Worm (Caenorhabditis elegans) whole organism, L1 larva: ENCODE results near the gene K09D9.9.

Experiments used
- C34B4.2 ChIP-seq: sonication (generic microtip); optimal IDR thresholded peaks from 2 replicates; lab custom pipeline; 2017; ENCODE audit warnings: mild to moderate bottlenecking, missing genetic modification characterization, missing compliant biosample characterization
- F16B12.6 ChIP-seq: fragments of 150-350 bp; optimal IDR thresholded peaks from 2 replicates; lab custom pipeline; 2014; ENCODE audit warnings: missing biosample characterization, missing genetic modification characterization
- Y116A8C.19 ChIP-seq: sonication (generic microtip); optimal IDR thresholded peaks from 2 replicates; lab custom pipeline; 2016; ENCODE audit warnings: missing compliant biosample characterization, missing genetic modification characterization, borderline replicate concordance
- ama-1 ChIP-seq: fragments of 150-350 bp; optimal IDR thresholded peaks from 2 replicates; lab custom pipeline; 2014
- blmp-1 ChIP-seq: fragments of 150-350 bp; optimal IDR thresholded peaks from 2 replicates; lab custom pipeline; 2014; ENCODE audit warnings: missing biosample characterization, missing genetic modification characterization
- ceh-90 ChIP-seq: sonication (generic microtip); optimal IDR thresholded peaks from 2 replicates; lab custom pipeline; 2016; ENCODE audit warnings: missing genetic modification characterization, missing compliant biosample characterization
- ces-1 ChIP-seq: fragments of 150-350 bp; optimal IDR thresholded peaks from 2 replicates; lab custom pipeline; 2014; ENCODE audit warnings: missing biosample characterization, missing genetic modification reagents, missing genetic modification characterization
- dpl-1 ChIP-seq, 3 experiments: fragments of 150-350 bp in 2 of 3; sonication (generic microtip) in 1 of 3; optimal IDR thresholded peaks; 2 replicates each; lab custom pipeline; 2014 to 2017; ENCODE audit warnings: missing biosample characterization in 3 of 3, missing genetic modification characterization in 3 of 3, missing genetic modification reagents in 3 of 3
- dsc-1 ChIP-seq: sonication (generic microtip); optimal IDR thresholded peaks from 2 replicates; lab custom pipeline; 2016; ENCODE audit warnings: mild to moderate bottlenecking, missing genetic modification characterization, missing compliant biosample characterization
- efl-3 ChIP-seq: fragments of 200-800 bp; sonication (Bioruptor generic); optimal IDR thresholded peaks from 2 replicates; lab custom pipeline; 2018; ENCODE audit warnings: mild to moderate bottlenecking, missing genetic modification characterization, missing compliant biosample characterization
- egl-13 ChIP-seq: sonication (generic microtip); optimal IDR thresholded peaks from 2 replicates; lab custom pipeline; 2016; ENCODE audit warnings: missing genotype, missing genetic modification reagents, missing genetic modification characterization, missing compliant biosample characterization
- egl-27 ChIP-seq, 2 experiments: fragments of 150-350 bp in 1 of 2; sonication (generic microtip); optimal IDR thresholded peaks; 3 replicates each; lab custom pipeline; 2017 to 2018; ENCODE audit warnings: missing biosample characterization in 2 of 2, missing genetic modification characterization in 2 of 2, missing genetic modification reagents in 2 of 2
- elt-3 ChIP-seq, 6 experiments: fragments of 150-350 bp in 1 of 6; sonication (generic microtip); optimal IDR thresholded peaks; 2 replicates each; lab custom pipeline; 2017 to 2018; ENCODE audit warnings: missing biosample characterization in 6 of 6, missing genetic modification characterization in 6 of 6, inconsistent platforms in 1 of 6
- fkh-4 ChIP-seq: sonication (generic microtip); optimal IDR thresholded peaks from 2 replicates; lab custom pipeline; 2016; ENCODE audit warnings: missing compliant biosample characterization, missing genetic modification characterization, borderline replicate concordance
- fkh-8 ChIP-seq: sonication (generic microtip); optimal IDR thresholded peaks from 2 replicates; lab custom pipeline; 2016; ENCODE audit warnings: mild to moderate bottlenecking, missing genetic modification characterization, missing compliant biosample characterization
- fos-1 ChIP-seq: fragments of 150-350 bp; optimal IDR thresholded peaks from 2 replicates; lab custom pipeline; 2014; ENCODE audit warnings: missing biosample characterization, missing genetic modification characterization
- grh-1 ChIP-seq: fragments of 200-800 bp; sonication (Bioruptor generic); IDR thresholded peaks from 2 replicates; pipeline ENCODE4 v1.3.6; 2022; ENCODE audit warnings: missing genetic modification reagents, missing genetic modification characterization, missing compliant biosample characterization
- hlh-17 ChIP-seq: fragments of 200-800 bp; sonication (Bioruptor generic); optimal IDR thresholded peaks from 2 replicates; lab custom pipeline; 2018; ENCODE audit warnings: missing genetic modification characterization, mild to moderate bottlenecking, missing compliant biosample characterization, moderate library complexity, borderline replicate concordance
- hlh-4 ChIP-seq: sonication (generic microtip); optimal IDR thresholded peaks from 2 replicates; lab custom pipeline; 2016; ENCODE audit warnings: mild to moderate bottlenecking, missing genetic modification characterization, missing compliant biosample characterization
- irx-1 ChIP-seq: sonication (generic microtip); optimal IDR thresholded peaks from 2 replicates; lab custom pipeline; 2016; ENCODE audit warnings: missing genetic modification characterization, missing compliant biosample characterization
- lin-13 ChIP-seq: fragments of 150-350 bp; optimal IDR thresholded peaks from 2 replicates; lab custom pipeline; 2014; ENCODE audit warnings: missing biosample characterization, missing genetic modification reagents, missing genetic modification characterization
- lin-14 ChIP-seq: fragments of 200-800 bp; sonication (Bioruptor generic); optimal IDR thresholded peaks from 2 replicates; lab custom pipeline; 2018; ENCODE audit warnings: mild to moderate bottlenecking, missing genetic modification characterization, moderate library complexity, missing compliant biosample characterization
- lin-15B ChIP-seq: fragments of 150-350 bp; sonication (generic microtip); optimal IDR thresholded peaks from 3 replicates; lab custom pipeline; 2014; ENCODE audit warnings: missing biosample characterization, missing genetic modification characterization
- lin-35 ChIP-seq, 2 experiments: fragments of 150-350 bp; optimal IDR thresholded peaks; 2 replicates each; lab custom pipeline; 2014; ENCODE audit warnings: missing biosample characterization in 2 of 2, missing genetic modification characterization in 2 of 2, missing genetic modification reagents in 2 of 2
- lin-39 ChIP-seq: fragments of 150-350 bp; optimal IDR thresholded peaks from 2 replicates; lab custom pipeline; 2014; ENCODE audit warnings: missing biosample characterization, missing genetic modification reagents, missing genetic modification characterization
- lsy-2 ChIP-seq, 2 experiments: fragments of 150-350 bp; optimal IDR thresholded peaks; 2 replicates each; lab custom pipeline; 2014; ENCODE audit warnings: missing biosample characterization in 2 of 2, missing genetic modification characterization in 2 of 2
- mef-2 ChIP-seq: fragments of 150-350 bp; optimal IDR thresholded peaks from 2 replicates; lab custom pipeline; 2014; ENCODE audit warnings: missing biosample characterization, missing genetic modification characterization
- nhr-12 ChIP-seq: sonication (generic microtip); optimal IDR thresholded peaks from 2 replicates; lab custom pipeline; 2017; ENCODE audit warnings: missing biosample characterization, missing genetic modification characterization
- nhr-237 ChIP-seq: fragments of 150-350 bp; optimal IDR thresholded peaks from 2 replicates; lab custom pipeline; 2014; ENCODE audit warnings: missing biosample characterization, missing genetic modification characterization
- nhr-76 ChIP-seq: sonication (generic microtip); optimal IDR thresholded peaks from 2 replicates; lab custom pipeline; 2017; ENCODE audit warnings: missing biosample characterization, missing genetic modification characterization
- nhr-84 ChIP-seq: sonication (generic microtip); optimal IDR thresholded peaks from 2 replicates; lab custom pipeline; 2017; ENCODE audit warnings: missing biosample characterization, missing genetic modification characterization
- nhr-85 ChIP-seq: sonication (generic microtip); peaks from one replicate; lab custom pipeline; 2016; ENCODE audit warnings: missing genetic modification characterization, inconsistent platforms, missing compliant biosample characterization
- nhr-90 ChIP-seq: sonication (generic microtip); optimal IDR thresholded peaks from 2 replicates; lab custom pipeline; 2016; ENCODE audit warnings: mild to moderate bottlenecking, missing genetic modification characterization, missing compliant biosample characterization; ENCODE audit not compliant: poor library complexity
- pax-3 ChIP-seq: fragments of 200-800 bp; sonication (Bioruptor generic); optimal IDR thresholded peaks from 2 replicates; lab custom pipeline; 2018; ENCODE audit warnings: mild to moderate bottlenecking, missing genetic modification characterization, moderate library complexity, missing compliant biosample characterization
- rnt-1 ChIP-seq: sonication (generic microtip); optimal IDR thresholded peaks from 2 replicates; lab custom pipeline; 2016; ENCODE audit warnings: mild to moderate bottlenecking, missing genetic modification characterization, moderate library complexity, missing compliant biosample characterization
- snpc-4 ChIP-seq: fragments of 150-350 bp; optimal IDR thresholded peaks from 2 replicates; lab custom pipeline; 2014; ENCODE audit warnings: missing biosample characterization, missing genetic modification characterization
- snu-23 ChIP-seq: sonication (generic microtip); optimal IDR thresholded peaks from 2 replicates; lab custom pipeline; 2016; ENCODE audit warnings: missing genetic modification characterization, missing compliant biosample characterization
- sox-4 ChIP-seq: sonication (generic microtip); optimal IDR thresholded peaks from 2 replicates; lab custom pipeline; 2016; ENCODE audit warnings: missing genetic modification characterization, missing compliant biosample characterization
- sptf-1 ChIP-seq: fragments of 150-350 bp; optimal IDR thresholded peaks from 2 replicates; lab custom pipeline; 2014; ENCODE audit warnings: missing biosample characterization, missing genetic modification characterization
- swsn-7 ChIP-seq: sonication (generic microtip); optimal IDR thresholded peaks from 2 replicates; lab custom pipeline; 2016; ENCODE audit warnings: missing genetic modification characterization, missing compliant biosample characterization
- tbx-2 ChIP-seq: sonication (generic microtip); optimal IDR thresholded peaks from 2 replicates; lab custom pipeline; 2016; ENCODE audit warnings: missing genetic modification characterization, missing compliant biosample characterization
- tlp-1 ChIP-seq: fragments of 150-350 bp; optimal IDR thresholded peaks from 2 replicates; lab custom pipeline; 2014; ENCODE audit warnings: missing biosample characterization, missing genetic modification characterization
- unc-130 ChIP-seq: fragments of 150-350 bp; optimal IDR thresholded peaks from 2 replicates; lab custom pipeline; 2017; ENCODE audit warnings: missing biosample characterization, missing genetic modification characterization, inconsistent platforms
- ztf-11 ChIP-seq, 2 experiments: sonication (generic microtip); optimal IDR thresholded peaks; 2 replicates each; lab custom pipeline; 2016 to 2017; ENCODE audit warnings: missing genetic modification characterization in 2 of 2, missing biosample characterization in 1 of 2, missing compliant biosample characterization in 1 of 2
- ztf-4 ChIP-seq: fragments of 150-350 bp; optimal IDR thresholded peaks from 2 replicates; lab custom pipeline; 2014; ENCODE audit warnings: missing biosample characterization, missing genetic modification characterization

Gene K09D9.9

ce11 chrV:4007927-4008326, 14.0 kb upstream of the K09D9.9 start, which contains the start of gene srh-7:
Gene srh-7, plus strand, starts transcription at chrV:4008227.
- no peak for TF ChIP-seq nhr-90
- no peak for TF ChIP-seq grh-1
- no peak for TF ChIP-seq swsn-7 (tag; lab: Kevin White, UChicago)
- TF ChIP-seq elt-3 (tag; optimal IDR thresholded peaks at IDR 0.05; lab: Kevin White, UChicago), result no peak
- no peak for TF ChIP-seq snu-23
- TF ChIP-seq tbx-2 (tag; lab: Kevin White, UChicago), result no peak
- TF ChIP-seq snpc-4 (tag; lab: Kevin White, UChicago), result no peak
- TF ChIP-seq fos-1 (tag; lab: Kevin White, UChicago), result no peak
- no peak for TF ChIP-seq blmp-1 (tag; lab: Kevin White, UChicago)
- TF ChIP-seq nhr-85 (tag; lab: Kevin White, UChicago), result no peak
- no peak for TF ChIP-seq ztf-11 (tag; optimal IDR thresholded peaks at IDR 0.05; lab: Kevin White, UChicago)
- no peak for TF ChIP-seq nhr-237 (tag; lab: Kevin White, UChicago)
- no peak for TF ChIP-seq nhr-84 (tag; lab: Kevin White, UChicago)
- TF ChIP-seq pax-3, result no peak
- TF ChIP-seq ztf-4 (tag; lab: Kevin White, UChicago), result no peak
- TF ChIP-seq ama-1 (lab: Kevin White, UChicago), result no peak
- TF ChIP-seq lin-35 (GFP tag; optimal IDR thresholded peaks at IDR 0.05; lab: Kevin White, UChicago), result no peak
- no peak for TF ChIP-seq efl-3 (GFP tag; lab: Kevin White, UChicago)

ce11 chrV:4005219-4005618, 11.3 kb upstream of the K09D9.9 start, which contains the start of gene srh-8:
Gene srh-8, plus strand, starts transcription at chrV:4005519.
- no peak for TF ChIP-seq unc-130
- TF ChIP-seq fkh-8, result no peak
- TF ChIP-seq fkh-4 (tag; lab: Kevin White, UChicago), result no peak
- TF ChIP-seq lin-39, result no peak
- TF ChIP-seq nhr-90, result no peak
- TF ChIP-seq nhr-76 (tag; lab: Kevin White, UChicago), result no peak
- no peak for TF ChIP-seq sox-4 (tag; lab: Kevin White, UChicago)
- no peak for TF ChIP-seq irx-1 (tag; lab: Kevin White, UChicago)
- TF ChIP-seq dpl-1 (GFP tag; optimal IDR thresholded peaks at IDR 0.05; lab: Kevin White, UChicago), result no peak
- no peak for TF ChIP-seq grh-1
- no peak for TF ChIP-seq lsy-2 (tag; optimal IDR thresholded peaks at IDR 0.05; lab: Kevin White, UChicago)
- TF ChIP-seq ceh-90, result no peak
- TF ChIP-seq lin-13 (GFP tag; lab: Kevin White, UChicago), result no peak
- no peak for TF ChIP-seq nhr-12 (tag; lab: Kevin White, UChicago)
- no peak for TF ChIP-seq lin-14 (GFP tag; lab: Kevin White, UChicago)
- TF ChIP-seq mef-2 (tag; lab: Kevin White, UChicago), result no peak
- TF ChIP-seq ztf-11 (tag; optimal IDR thresholded peaks at IDR 0.05; lab: Kevin White, UChicago), result no peak
- TF ChIP-seq nhr-84 (tag; lab: Kevin White, UChicago), result no peak
- TF ChIP-seq pax-3, result no peak

DNA sequence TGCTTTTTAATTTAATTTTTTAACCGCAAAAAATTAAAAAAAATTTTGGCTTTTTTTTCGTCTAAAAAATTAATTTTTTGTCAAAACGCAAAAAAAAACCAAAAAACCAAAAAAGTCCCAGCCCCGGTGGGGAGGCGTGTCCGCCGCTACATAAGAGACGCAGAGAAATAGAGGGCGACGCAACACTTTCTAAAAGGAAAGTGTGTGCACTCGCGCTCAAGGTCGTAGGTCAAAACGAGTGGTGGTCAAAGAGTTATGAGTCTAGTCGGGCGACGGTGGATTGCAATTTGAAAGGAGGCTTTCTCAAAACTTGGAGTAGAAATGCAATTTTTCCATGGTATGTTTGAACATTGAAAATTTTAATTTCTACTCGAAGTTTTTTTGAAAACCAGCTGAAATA, 10.6 kb upstream of the K09D9.9 start:
- TF ChIP-seq hlh-4 (tag; lab: Kevin White, UChicago) (no peak), sptf-1 (no peak), ztf-4 (tag; lab: Kevin White, UChicago) (no peak), blmp-1 (tag; lab: Kevin White, UChicago) (peak; percentile 63), rnt-1 (no peak)

DNA sequence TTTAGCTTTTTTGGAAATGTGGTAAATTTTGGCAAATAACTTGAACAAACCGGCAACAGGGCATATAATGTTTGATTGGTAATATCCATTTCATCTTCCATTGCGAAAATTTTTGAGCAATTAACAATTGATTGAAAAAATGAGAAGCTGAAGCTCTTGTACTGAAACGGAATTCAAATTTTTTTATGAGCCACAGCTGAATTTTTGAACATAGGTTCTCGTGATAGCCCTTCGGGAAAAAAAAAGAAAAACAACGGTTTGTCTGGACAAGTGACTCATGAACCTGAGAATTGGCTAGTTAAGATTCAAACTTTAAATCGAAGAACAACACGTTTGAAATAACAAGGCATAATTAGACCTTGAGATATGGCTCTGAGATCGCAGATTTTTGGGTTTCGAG, 1.9 kb upstream of the K09D9.9 start, which contains the start of gene srx-62:
Gene srx-62, minus strand, starts transcription at position 101 of the 400 bp plus-strand sequence.
- TF ChIP-seq Y116A8C.19 (tag; lab: Kevin White, UChicago), result no peak
- no peak for TF ChIP-seq F16B12.6 (tag; lab: Kevin White, UChicago)
- no peak for TF ChIP-seq egl-13
- TF ChIP-seq ztf-4 (tag; lab: Kevin White, UChicago), result no peak
- TF ChIP-seq hlh-17 (GFP tag; lab: Kevin White, UChicago), result no peak
- TF ChIP-seq lin-15B (tag; lab: Kevin White, UChicago), result no peak
- no peak for TF ChIP-seq egl-27 (tag; optimal IDR thresholded peaks at IDR 0.05; lab: Kevin White, UChicago)
- TF ChIP-seq ces-1 (GFP tag; lab: Kevin White, UChicago), result no peak
- no peak for TF ChIP-seq fkh-4 (tag; lab: Kevin White, UChicago)
- TF ChIP-seq sox-4 (tag; lab: Kevin White, UChicago), result no peak
- TF ChIP-seq lin-35 (GFP tag; optimal IDR thresholded peaks at IDR 0.05; lab: Kevin White, UChicago), result no peak
- no peak for TF ChIP-seq dsc-1 (tag; lab: Kevin White, UChicago)
- no peak for TF ChIP-seq C34B4.2 (tag; lab: Kevin White, UChicago)
- no peak for TF ChIP-seq tlp-1
